Fruit fly (Drosophila melanogaster): ENCODE measurements around the gene cad.

- TF ChIP-seq h (optimal IDR thresholded peaks at IDR 0.05): no peak
- TF ChIP-seq psq (optimal IDR thresholded peaks at IDR 0.05): no peak
- no peak for TF ChIP-seq ttk (optimal IDR thresholded peaks at IDR 0.05)
- TF ChIP-seq Myc (optimal IDR thresholded peaks at IDR 0.05): no peak
- TF ChIP-seq insv (optimal IDR thresholded peaks at IDR 0.05): no peak
- TF ChIP-seq Sin3A (optimal IDR thresholded peaks at IDR 0.05): no peak
These were observed 53.7 kb downstream of the cad start for dm6 chr2L:20824136-20824789.

Data from Kc167 (cell line).